Worm (Caenorhabditis elegans) whole organism, dauer: Measurements from ENCODE around the gene clec-1.

Source experiments
- unc-62 ChIP-seq: sonication (generic microtip); optimal IDR thresholded peaks from 2 replicates; lab custom pipeline; 2017; ENCODE audit warnings: missing biosample characterization, missing genetic modification reagents, missing genetic modification characterization

The clec-1 gene

ce11 chrV:5693595-5693994 lies 6.4 kb upstream of the clec-1 start:
- TF ChIP-seq unc-62, result no peak

ce11 chrV:5695635-5696034 lies 4.3 kb upstream of the clec-1 start:
- TF ChIP-seq unc-62, result no peak

ce11 chrV:5696177-5696576 lies 3.8 kb upstream of the clec-1 start:
- no peak for TF ChIP-seq unc-62

- TF ChIP-seq unc-62, result no peak
These were observed 2.4 kb upstream of the clec-1 start for ce11 chrV:5697581-5697980.

ce11 chrV:5701106-5701505 lies 1.2 kb downstream of the clec-1 start:
- TF ChIP-seq unc-62, result no peak

ce11 chrV:5704467-5704866 lies 4.5 kb downstream of the clec-1 start:
- TF ChIP-seq unc-62, result no peak

- TF ChIP-seq unc-62, result no peak
These were observed 5.6 kb downstream of the clec-1 start, which contains the start of gene peli-1 for ce11 chrV:5705510-5705909. TSS of gene peli-1 (plus strand) at chrV:5705810.

ce11 chrV:5708331-5708730 lies 8.4 kb downstream of the clec-1 start:
- TF ChIP-seq unc-62, result no peak

ce11 chrV:5712189-5712588 lies 12.2 kb downstream of the clec-1 start:
- TF ChIP-seq unc-62, result no peak

ce11 chrV:5712652-5713051 lies 12.7 kb downstream of the clec-1 start, which contains the start of gene gcst-1:
TSS of gene gcst-1 (plus strand) at chrV:5712928.
- no peak for TF ChIP-seq unc-62

- TF ChIP-seq unc-62, result no peak
These were observed 13.6 kb downstream of the clec-1 start for ce11 chrV:5713510-5713909.

ce11 chrV:5716508-5716907 lies 16.6 kb downstream of the clec-1 start, which contains the start of gene K09H11.9:
TSS of gene K09H11.9 (minus strand) at chrV:5716608.
- no peak for TF ChIP-seq unc-62

ce11 chrV:5717237-5717935 lies 17.4 kb downstream of the clec-1 start, which contains the start of gene rga-3:
TSS of gene rga-3 (plus strand) at chrV:5717885.
- TF ChIP-seq unc-62, result no peak

ce11 chrV:5722093-5722492 lies 22.1 kb downstream of the clec-1 start:
- no peak for TF ChIP-seq unc-62

- TF ChIP-seq unc-62, result no peak
These were observed 24.4 kb downstream of the clec-1 start for ce11 chrV:5724395-5724794.

- TF ChIP-seq unc-62, result no peak
These were observed 26.5 kb downstream of the clec-1 start, which contains the start of gene K09H11.4 for ce11 chrV:5726463-5726862. TSS of gene K09H11.4 (minus strand) at chrV:5726563.

ce11 chrV:5730783-5731182 lies 30.8 kb downstream of the clec-1 start, which contains the start of gene K09H11.15:
TSS of gene K09H11.15 (minus strand) at chrV:5730883.
- TF ChIP-seq unc-62, result no peak

ce11 chrV:5736068-5736467 lies 36.1 kb downstream of the clec-1 start, which contains the start of gene K09H11.6:
TSS of gene K09H11.6 (minus strand) at chrV:5736168.
- TF ChIP-seq unc-62, result no peak
